Fruit fly (Drosophila melanogaster) whole organism, embryonic: ENCODE data around the gene CG10948.

Experiments used
- Ada2b ChIP-seq: fragments of 200-800 bp; sonication (Bioruptor generic); IDR thresholded peaks from 2 replicates; pipeline ENCODE4 v1.3.6; 2022; ENCODE audit warnings: missing biosample characterization, missing genetic modification characterization
- CG11247 ChIP-seq: fragments of 200-800 bp; sonication (Bioruptor generic); IDR thresholded peaks from 2 replicates; pipeline ENCODE4 v1.3.6; 2022; ENCODE audit warnings: missing biosample characterization, missing genetic modification characterization
- CG11695 ChIP-seq: fragments of 200-800 bp; sonication (Bioruptor generic); IDR thresholded peaks from 3 replicates; pipeline ENCODE4 v1.3.6; 2022; ENCODE audit warnings: missing biosample characterization, missing genetic modification characterization
- CG11723 ChIP-seq: fragments of 200-800 bp; sonication (Bioruptor generic); optimal IDR thresholded peaks from 2 replicates; lab custom pipeline; 2017; ENCODE audit warnings: missing biosample characterization, mild to moderate bottlenecking, missing genetic modification characterization
- CG12071 ChIP-seq: fragments of 200-800 bp; sonication (Bioruptor generic); optimal IDR thresholded peaks from 3 replicates; lab custom pipeline; 2018; ENCODE audit warnings: missing biosample characterization, mild to moderate bottlenecking, missing genetic modification characterization
- CG12299 ChIP-seq: fragments of 200-800 bp; sonication (Bioruptor generic); optimal IDR thresholded peaks from 2 replicates; lab custom pipeline; 2018; ENCODE audit warnings: missing biosample characterization, mild to moderate bottlenecking, missing genetic modification characterization
- CG12659 ChIP-seq: fragments of 200-800 bp; sonication (Bioruptor generic); optimal IDR thresholded peaks from 3 replicates; lab custom pipeline; 2017; ENCODE audit warnings: mild to moderate bottlenecking, missing biosample characterization, missing genetic modification reagents, missing genetic modification characterization
- CG15601 ChIP-seq: fragments of 200-800 bp; sonication (Bioruptor generic); optimal IDR thresholded peaks from 3 replicates; lab custom pipeline; 2019; ENCODE audit warnings: missing biosample characterization, mild to moderate bottlenecking, missing genetic modification characterization, moderate library complexity
- CG16779 ChIP-seq: fragments of 200-800 bp; sonication (Bioruptor generic); IDR thresholded peaks from 2 replicates; pipeline ENCODE4 v1.3.6; 2022; ENCODE audit warnings: missing biosample characterization, missing genetic modification characterization
- CG34422 ChIP-seq: fragments of 200-800 bp; sonication (Bioruptor generic); IDR thresholded peaks from 3 replicates; pipeline ENCODE4 v1.3.6; 2022; ENCODE audit warnings: missing biosample characterization, missing genetic modification characterization
- CG3995 ChIP-seq: fragments of 200-800 bp; sonication (Bioruptor generic); optimal IDR thresholded peaks from 3 replicates; lab custom pipeline; 2016; ENCODE audit warnings: missing biosample characterization, missing genetic modification characterization
- CG42726 ChIP-seq: fragments of 200-800 bp; sonication (Bioruptor generic); IDR thresholded peaks from 2 replicates; pipeline ENCODE4 v1.3.6; 2022; ENCODE audit warnings: missing biosample characterization, missing genetic modification characterization; ENCODE audit not compliant: partially characterized antibody
- CG7357 ChIP-seq: fragments of 200-800 bp; sonication (Bioruptor generic); IDR thresholded peaks from 3 replicates; pipeline ENCODE4 v1.3.6; 2022; ENCODE audit warnings: missing biosample characterization, missing genetic modification characterization
- CG7745 ChIP-seq: fragments of 200-800 bp; sonication (Bioruptor generic); optimal IDR thresholded peaks from 2 replicates; lab custom pipeline; 2018; ENCODE audit warnings: missing biosample characterization, mild to moderate bottlenecking, missing genetic modification characterization, moderate library complexity
- CG8290 ChIP-seq, 3 experiments: fragments of 200-800 bp; sonication (Bioruptor generic); optimal IDR thresholded peaks; 2 replicates each; lab custom pipeline; 2016 to 2019; ENCODE audit warnings: missing biosample characterization in 3 of 3, missing genetic modification characterization in 3 of 3, mild to moderate bottlenecking in 2 of 3, moderate library complexity in 1 of 3
- CG9876 ChIP-seq: fragments of 200-800 bp; sonication (Bioruptor generic); optimal IDR thresholded peaks from 2 replicates; lab custom pipeline; 2016; ENCODE audit warnings: missing biosample characterization, missing genetic modification characterization
- CHES-1-like ChIP-seq: fragments of 200-800 bp; sonication (Bioruptor generic); optimal IDR thresholded peaks from 2 replicates; lab custom pipeline; 2016; ENCODE audit warnings: missing biosample characterization, missing genetic modification characterization
- Dp ChIP-seq: fragments of 200-800 bp; sonication (Bioruptor generic); optimal IDR thresholded peaks from 2 replicates; lab custom pipeline; 2018; ENCODE audit warnings: missing biosample characterization, mild to moderate bottlenecking, missing genetic modification characterization, moderate library complexity
- Dref ChIP-seq: fragments of 200-800 bp; sonication (Bioruptor generic); IDR thresholded peaks from 2 replicates; pipeline ENCODE4 v1.3.6; 2022; ENCODE audit warnings: missing biosample characterization, missing genetic modification characterization
- Fer1 ChIP-seq: fragments of 200-800 bp; sonication (Bioruptor generic); optimal IDR thresholded peaks from 2 replicates; lab custom pipeline; 2017; ENCODE audit warnings: missing biosample characterization, mild to moderate bottlenecking, missing genetic modification characterization
- Hmx ChIP-seq: fragments of 200-800 bp; sonication (Bioruptor generic); optimal IDR thresholded peaks from 2 replicates; lab custom pipeline; 2016; ENCODE audit warnings: missing biosample characterization, missing genetic modification characterization
- Hr51 ChIP-seq, 2 experiments: fragments of 200-800 bp; sonication (Bioruptor generic); optimal IDR thresholded peaks; 2 replicates in 1 of 2; 3 replicates in 1 of 2; lab custom pipeline; 2016 to 2018; ENCODE audit warnings: missing biosample characterization in 2 of 2, missing genetic modification characterization in 2 of 2, mild to moderate bottlenecking in 1 of 2, moderate library complexity in 1 of 2
- Jarid2 ChIP-seq: fragments of 200-800 bp; sonication (Bioruptor generic); optimal IDR thresholded peaks from 3 replicates; lab custom pipeline; 2017; ENCODE audit warnings: mild to moderate bottlenecking, missing biosample characterization, missing genetic modification reagents, missing genetic modification characterization
- Kr ChIP-seq: fragments of 200-800 bp; sonication (Bioruptor generic); optimal IDR thresholded peaks from 2 replicates; lab custom pipeline; 2017; ENCODE audit warnings: missing biosample characterization, mild to moderate bottlenecking, missing genetic modification characterization
- Lpt ChIP-seq: fragments of >200 bp; optimal IDR thresholded peaks from 2 replicates; lab custom pipeline; 2018; ENCODE audit warnings: missing biosample characterization, missing genetic modification characterization
- NfI ChIP-seq: fragments of 200-800 bp; sonication (Bioruptor generic); optimal IDR thresholded peaks from 3 replicates; lab custom pipeline; 2018; ENCODE audit warnings: missing biosample characterization, mild to moderate bottlenecking, missing genetic modification characterization, moderate library complexity
- Poxn ChIP-seq: fragments of 200-800 bp; sonication (Bioruptor generic); IDR thresholded peaks from 2 replicates; pipeline ENCODE4 v1.3.6; 2022; ENCODE audit warnings: missing biosample characterization, missing genetic modification characterization
- Sox100B ChIP-seq: fragments of 200-800 bp; sonication (Bioruptor generic); optimal IDR thresholded peaks from 3 replicates; lab custom pipeline; 2018; ENCODE audit warnings: missing biosample characterization, mild to moderate bottlenecking, missing genetic modification characterization
- Xbp1 ChIP-seq: fragments of 200-800 bp; sonication (Bioruptor generic); optimal IDR thresholded peaks from 3 replicates; lab custom pipeline; 2016; ENCODE audit warnings: missing biosample characterization, mild to moderate bottlenecking, missing genetic modification characterization
- abd-A ChIP-seq: fragments of 200-800 bp; sonication (Bioruptor generic); optimal IDR thresholded peaks from 3 replicates; lab custom pipeline; 2019; ENCODE audit warnings: missing biosample characterization, mild to moderate bottlenecking, missing genetic modification characterization, moderate library complexity
- ac ChIP-seq: fragments of 200-800 bp; sonication (Bioruptor generic); optimal IDR thresholded peaks from 3 replicates; lab custom pipeline; 2017; ENCODE audit warnings: missing biosample characterization, mild to moderate bottlenecking, missing genetic modification characterization
- amos ChIP-seq: fragments of 200-800 bp; sonication (Bioruptor generic); IDR thresholded peaks from 2 replicates; pipeline ENCODE4 v1.3.6; 2022; ENCODE audit warnings: missing biosample characterization, missing genetic modification characterization; ENCODE audit not compliant: partially characterized antibody
- ase ChIP-seq: fragments of 200-800 bp; sonication (Bioruptor generic); IDR thresholded peaks from 3 replicates; pipeline ENCODE4 v1.3.6; 2022; ENCODE audit warnings: missing biosample characterization, missing genetic modification characterization
- az2 ChIP-seq: fragments of 200-800 bp; sonication (Bioruptor generic); optimal IDR thresholded peaks from 3 replicates; lab custom pipeline; 2016; ENCODE audit warnings: missing biosample characterization, missing genetic modification characterization
- bbx ChIP-seq: fragments of 200-800 bp; sonication (Bioruptor generic); IDR thresholded peaks from 2 replicates; pipeline ENCODE4 v1.3.6; 2022; ENCODE audit warnings: missing biosample characterization, missing genetic modification characterization; ENCODE audit not compliant: partially characterized antibody
- danr ChIP-seq: fragments of 200-800 bp; sonication (Bioruptor generic); IDR thresholded peaks from 2 replicates; pipeline ENCODE4 v1.3.6; 2022; ENCODE audit warnings: missing biosample characterization, missing genetic modification characterization
- gsb ChIP-seq: fragments of 200-800 bp; sonication (Bioruptor generic); IDR thresholded peaks from 2 replicates; pipeline ENCODE4 v1.3.6; 2022; ENCODE audit warnings: missing biosample characterization, missing genetic modification characterization
- h ChIP-seq: fragments of >200 bp; optimal IDR thresholded peaks from 2 replicates; lab custom pipeline; 2017
- jumu ChIP-seq: fragments of 200-800 bp; sonication (Bioruptor generic); optimal IDR thresholded peaks from 3 replicates; lab custom pipeline; 2016; ENCODE audit warnings: missing biosample characterization, missing genetic modification characterization
- lola ChIP-seq, 3 experiments: fragments of >200 bp in 2 of 3; fragments of 200-800 bp in 1 of 3; sonication (Bioruptor generic) in 1 of 3; optimal IDR thresholded peaks; 2 replicates each; lab custom pipeline; 2017 to 2019; ENCODE audit warnings: missing biosample characterization in 3 of 3, missing genetic modification characterization in 3 of 3, mild to moderate bottlenecking in 1 of 3, moderate library complexity in 1 of 3
- luna ChIP-seq: fragments of 200-800 bp; sonication (Bioruptor generic); optimal IDR thresholded peaks from 2 replicates; lab custom pipeline; 2016; ENCODE audit warnings: missing biosample characterization, missing genetic modification characterization
- prd ChIP-seq, 3 experiments: fragments of >200 bp in 2 of 3; fragments of 200-800 bp in 1 of 3; sonication (Bioruptor generic) in 1 of 3; optimal IDR thresholded peaks in 2 of 3; IDR thresholded peaks in 1 of 3; 2 replicates in 2 of 3; 3 replicates in 1 of 3; pipeline versions ENCODE4 v1.3.6 to Lab custom; 2017 to 2022; ENCODE audit warnings: missing biosample characterization in 1 of 3, missing genetic modification characterization in 1 of 3
- ro ChIP-seq: fragments of 200-800 bp; sonication (Bioruptor generic); IDR thresholded peaks from 2 replicates; pipeline ENCODE4 v1.3.6; 2022; ENCODE audit warnings: missing biosample characterization, missing genetic modification characterization
- sens-2 ChIP-seq: fragments of 200-800 bp; sonication (Bioruptor generic); IDR thresholded peaks from 2 replicates; pipeline ENCODE4 v1.3.6; 2022; ENCODE audit warnings: missing biosample characterization, missing genetic modification characterization
- sisA ChIP-seq: fragments of 200-800 bp; sonication (Bioruptor generic); IDR thresholded peaks from 2 replicates; pipeline ENCODE4 v1.3.6; 2022; ENCODE audit warnings: missing biosample characterization, missing genetic modification characterization
- sob ChIP-seq: fragments of 200-800 bp; sonication (Bioruptor generic); IDR thresholded peaks from 2 replicates; pipeline ENCODE4 v1.3.6; 2022; ENCODE audit warnings: missing biosample characterization, missing genetic modification characterization
- tna ChIP-seq: fragments of 200-800 bp; sonication (Bioruptor generic); IDR thresholded peaks from 2 replicates; pipeline ENCODE4 v1.3.6; 2022; ENCODE audit warnings: missing biosample characterization, missing genetic modification characterization; ENCODE audit not compliant: partially characterized antibody
- vnd ChIP-seq: fragments of 200-800 bp; sonication (Bioruptor generic); IDR thresholded peaks from 3 replicates; pipeline ENCODE4 v1.3.6; 2022; ENCODE audit warnings: missing biosample characterization, missing genetic modification characterization; ENCODE audit not compliant: partially characterized antibody
- wek ChIP-seq: fragments of 200-800 bp; sonication (Bioruptor generic); optimal IDR thresholded peaks from 3 replicates; lab custom pipeline; 2018; ENCODE audit warnings: missing biosample characterization, mild to moderate bottlenecking, missing genetic modification characterization, moderate library complexity
- yki ChIP-seq: fragments of >200 bp; optimal IDR thresholded peaks from 3 replicates; lab custom pipeline; 2018

CG10948 gene

dm6 chr3L:12794532-12794931 lies 55.4 kb downstream of the CG10948 start (continued):
- TF ChIP-seq sens-2 (GFP tag; lab: Robert Waterston, UW) (no peak), NfI (no peak), Hr51 (GFP tag; optimal IDR thresholded peaks at IDR 0.05; lab: Kevin White, UChicago) (no peak), Ada2b (GFP tag; lab: Robert Waterston, UW) (no peak), wek (no peak), lola (GFP tag; optimal IDR thresholded peaks at IDR 0.05; lab: Kevin White, UChicago) (no peak), amos (GFP tag; lab: Robert Waterston, UW) (peak; percentile 87; the same call in 1 of the 2 replicates), vnd (GFP tag; lab: Robert Waterston, UW) (peak; percentile 72; the same call in 2 of the 3 replicates), CHES-1-like (GFP tag; lab: Kevin White, UChicago) (no peak), CG12659 (GFP tag; lab: Kevin White, UChicago) (peak; percentile 51), abd-A (tag; lab: Kevin White, UChicago) (no peak), Poxn (GFP tag; lab: Robert Waterston, UW) (no peak), CG16779 (GFP tag; lab: Robert Waterston, UW) (no peak), h (lab: Kevin White, UChicago) (no peak), sob (0 out of 2 replicates have a peak, but pooled peaks have one; percentile 30), Xbp1 (peak; percentile 3), sisA (GFP tag; lab: Robert Waterston, UW) (no peak), CG42726 (peak; percentile 69; the same call in 1 of the 2 replicates), CG11247 (GFP tag; lab: Robert Waterston, UW) (no peak), Dp (GFP tag; lab: Kevin White, UChicago) (peak; percentile 90), yki (lab: Kevin White, UChicago) (no peak), CG8290 (GFP tag; optimal IDR thresholded peaks at IDR 0.05; lab: Kevin White, UChicago) (no peak), CG8290 (tag; optimal IDR thresholded peaks at IDR 0.05; lab: Kevin White, UChicago) (peak in 1 of 2 experiments; percentile 64), ro (GFP tag; lab: Robert Waterston, UW) (no peak), CG7745 (tag; lab: Kevin White, UChicago) (no peak), prd (optimal IDR thresholded peaks at IDR 0.05; lab: Kevin White, UChicago) (no peak), prd (GFP tag; IDR thresholded peaks at IDR 0.05; lab: Robert Waterston, UW) (no peak), CG12071 (GFP tag; lab: Kevin White, UChicago) (no peak), ac (no peak), CG12299 (tag; lab: Kevin White, UChicago) (no peak), CG7357 (GFP tag; lab: Robert Waterston, UW) (no peak), az2 (GFP tag; lab: Kevin White, UChicago) (no peak), CG15601 (no peak), CG34422 (GFP tag; lab: Robert Waterston, UW) (peak; percentile 49; the same call in 1 of the 3 replicates), CG11695 (no peak), danr (GFP tag; lab: Robert Waterston, UW) (no peak), jumu (no peak), CG9876 (GFP tag; lab: Kevin White, UChicago) (no peak), ase (GFP tag; lab: Robert Waterston, UW) (no peak), Dref (peak; percentile 92), gsb (no peak), Lpt (no peak), luna (GFP tag; lab: Kevin White, UChicago) (no peak), Kr (GFP tag; lab: Kevin White, UChicago) (no peak), Hmx (GFP tag; lab: Kevin White, UChicago) (no peak), Fer1 (peak; percentile 36), Sox100B (GFP tag; lab: Kevin White, UChicago) (no peak), CG11723 (GFP tag; lab: Kevin White, UChicago) (no peak), Jarid2 (GFP tag; lab: Kevin White, UChicago) (no peak), CG3995 (GFP tag; lab: Kevin White, UChicago) (no peak), bbx (peak; percentile 88), tna (GFP tag; lab: Robert Waterston, UW) (peak; percentile 81)
